Fruit fly (Drosophila melanogaster) whole organism: ENCODE results near the gene cni.

Source experiments
- CG8478 ChIP-seq: fragments of >200 bp; optimal IDR thresholded peaks from 2 replicates; lab custom pipeline; 2018; ENCODE audit warnings: inconsistent platforms
- Dll ChIP-seq: fragments of >200 bp; optimal IDR thresholded peaks from 2 replicates; lab custom pipeline; 2017
- EcR ChIP-seq, 2 experiments: fragments of >200 bp; optimal IDR thresholded peaks; 2 replicates each; lab custom pipeline; 2017; ENCODE audit warnings: missing biosample characterization in 2 of 2, missing genetic modification characterization in 2 of 2, missing genetic modification reagents in 2 of 2
- pan ChIP-seq: fragments of >200 bp; optimal IDR thresholded peaks from 2 replicates; lab custom pipeline; 2017
- psq ChIP-seq: fragments of >200 bp; optimal IDR thresholded peaks from 2 replicates; lab custom pipeline; 2017
- usp ChIP-seq: fragments of >200 bp; optimal IDR thresholded peaks from 2 replicates; lab custom pipeline; 2017; ENCODE audit warnings: missing biosample characterization, missing genetic modification characterization, mixed read lengths

Gene cni

dm6 chr2L:16277922-16278321, 32.6 kb downstream of the cni start:
- TF ChIP-seq usp (GFP tag; lab: Kevin White, UChicago) (no peak), Dll (lab: Kevin White, UChicago) (no peak), EcR (GFP tag; optimal IDR thresholded peaks at IDR 0.05; lab: Kevin White, UChicago) (no peak), psq (lab: Kevin White, UChicago) (no peak), CG8478 (lab: Kevin White, UChicago) (no peak), pan (lab: Kevin White, UChicago) (no peak)

- TF ChIP-seq Dll (lab: Kevin White, UChicago): no peak
- no peak for TF ChIP-seq CG8478 (lab: Kevin White, UChicago)
- no peak for TF ChIP-seq pan (lab: Kevin White, UChicago)
- TF ChIP-seq EcR (GFP tag; optimal IDR thresholded peaks at IDR 0.05; lab: Kevin White, UChicago): no peak
- TF ChIP-seq usp (GFP tag; lab: Kevin White, UChicago): no peak
- TF ChIP-seq psq (lab: Kevin White, UChicago): no peak
Measured at dm6 chr2L:16276820-16277219, 33.7 kb downstream of the cni start.

dm6 chr2L:16275809-16276178, 34.7 kb downstream of the cni start:
- no peak for TF ChIP-seq psq (lab: Kevin White, UChicago)
- peak; percentile 53 to 57 for TF ChIP-seq EcR (GFP tag; optimal IDR thresholded peaks at IDR 0.05; lab: Kevin White, UChicago)
- TF ChIP-seq CG8478 (lab: Kevin White, UChicago): no peak

dm6 chr2L:16275177-16275808, 35.2 kb downstream of the cni start:
- TF ChIP-seq psq (lab: Kevin White, UChicago) (no peak), EcR (GFP tag; optimal IDR thresholded peaks at IDR 0.05; lab: Kevin White, UChicago) (no peak), CG8478 (lab: Kevin White, UChicago) (no peak), Dll (lab: Kevin White, UChicago) (no peak), usp (GFP tag; lab: Kevin White, UChicago) (no peak), pan (lab: Kevin White, UChicago) (no peak)

- TF ChIP-seq CG8478 (lab: Kevin White, UChicago) (no peak), EcR (GFP tag; optimal IDR thresholded peaks at IDR 0.05; lab: Kevin White, UChicago) (peak; percentile 21)
Measured at dm6 chr2L:16274100-16274499, 36.4 kb downstream of the cni start.

- TF ChIP-seq usp (GFP tag; lab: Kevin White, UChicago) (no peak), CG8478 (lab: Kevin White, UChicago) (no peak), pan (lab: Kevin White, UChicago) (no peak), Dll (lab: Kevin White, UChicago) (no peak), psq (lab: Kevin White, UChicago) (no peak), EcR (GFP tag; optimal IDR thresholded peaks at IDR 0.05; lab: Kevin White, UChicago) (no peak)
Measured at dm6 chr2L:16273439-16273838, 37.1 kb downstream of the cni start.

dm6 chr2L:16272730-16273129, 37.8 kb downstream of the cni start:
- TF ChIP-seq EcR (GFP tag; optimal IDR thresholded peaks at IDR 0.05; lab: Kevin White, UChicago) (no peak), CG8478 (lab: Kevin White, UChicago) (no peak), usp (GFP tag; lab: Kevin White, UChicago) (no peak), Dll (lab: Kevin White, UChicago) (no peak), psq (lab: Kevin White, UChicago) (no peak), pan (lab: Kevin White, UChicago) (no peak)

dm6 chr2L:16271486-16271806, 39.1 kb downstream of the cni start:
- no peak for TF ChIP-seq CG8478 (lab: Kevin White, UChicago)
- no peak for TF ChIP-seq Dll (lab: Kevin White, UChicago)
- no peak for TF ChIP-seq pan (lab: Kevin White, UChicago)
- TF ChIP-seq psq (lab: Kevin White, UChicago): no peak
- no peak for TF ChIP-seq usp (GFP tag; lab: Kevin White, UChicago)
- no peak for TF ChIP-seq EcR (GFP tag; optimal IDR thresholded peaks at IDR 0.05; lab: Kevin White, UChicago)

- no peak for TF ChIP-seq EcR (GFP tag; optimal IDR thresholded peaks at IDR 0.05; lab: Kevin White, UChicago)
- TF ChIP-seq Dll (lab: Kevin White, UChicago): no peak
- TF ChIP-seq psq (lab: Kevin White, UChicago): no peak
- TF ChIP-seq pan (lab: Kevin White, UChicago): no peak
- no peak for TF ChIP-seq CG8478 (lab: Kevin White, UChicago)
- TF ChIP-seq usp (GFP tag; lab: Kevin White, UChicago): no peak
Measured at dm6 chr2L:16270667-16271485, 39.6 kb downstream of the cni start.

dm6 chr2L:16269232-16270134, 41.0 kb downstream of the cni start:
- TF ChIP-seq Dll (lab: Kevin White, UChicago): peak; percentile 92
- TF ChIP-seq EcR (GFP tag; optimal IDR thresholded peaks at IDR 0.05; lab: Kevin White, UChicago): peak in 1 of 2 experiments; percentile 73
- no peak for TF ChIP-seq pan (lab: Kevin White, UChicago)
- TF ChIP-seq psq (lab: Kevin White, UChicago): no peak

- no peak for TF ChIP-seq psq (lab: Kevin White, UChicago)
- no peak for TF ChIP-seq CG8478 (lab: Kevin White, UChicago)
- TF ChIP-seq usp (GFP tag; lab: Kevin White, UChicago): no peak
- no peak for TF ChIP-seq Dll (lab: Kevin White, UChicago)
- no peak for TF ChIP-seq pan (lab: Kevin White, UChicago)
Measured at dm6 chr2L:16268869-16269231, 41.7 kb downstream of the cni start.
